Fruit fly (Drosophila melanogaster): ENCODE results near the gene CG43841.

dm6 chrX:18482537-18482936 is 43.1 kb downstream of the CG43841 start:
- TF ChIP-seq spab (GFP tag; optimal IDR thresholded peaks at IDR 0.05): no peak
- TF ChIP-seq CG16779 (tag; optimal IDR thresholded peaks at IDR 0.05): no peak
- no peak for TF ChIP-seq esn (GFP tag; optimal IDR thresholded peaks at IDR 0.05)
- TF ChIP-seq Sox15 (GFP tag; optimal IDR thresholded peaks at IDR 0.05): no peak

Data from whole organism, prepupa.